Worm (Caenorhabditis elegans): ENCODE data around the gene F44B9.8.

F44B9.8 gene

ce11 chrIII:7978723-7979122 lies 50.7 kb downstream of the F44B9.8 start (continued):
- TF ChIP-seq lin-15B (tag; optimal IDR thresholded peaks at IDR 0.05) (peak; percentile 10), nhr-67 (tag; optimal IDR thresholded peaks at IDR 0.05) (no peak), nhr-77 (tag; optimal IDR thresholded peaks at IDR 0.05) (no peak), nfya-1 (tag; optimal IDR thresholded peaks at IDR 0.05; ENCODE audit: insufficient read depth) (peak; percentile 57), pqm-1 (tag; optimal IDR thresholded peaks at IDR 0.05) (no peak), elt-3 (tag; optimal IDR thresholded peaks at IDR 0.05) (no peak)

ce11 chrIII:7978289-7978688 lies 51.2 kb downstream of the F44B9.8 start:
- no peak for TF ChIP-seq nhr-23 (tag; optimal IDR thresholded peaks at IDR 0.05)
- no peak for TF ChIP-seq jun-1 (tag; optimal IDR thresholded peaks at IDR 0.05)
- TF ChIP-seq ama-1 (optimal IDR thresholded peaks at IDR 0.05), result peak; percentile 42
- TF ChIP-seq ceh-28 (tag; optimal IDR thresholded peaks at IDR 0.05), result no peak
